Worm (Caenorhabditis elegans) whole organism, L1 larva: ENCODE data around the gene col-142.

ENCODE experiments used
- C04F5.9 ChIP-seq: sonication (generic microtip); optimal IDR thresholded peaks from 2 replicates; lab custom pipeline; 2016; ENCODE audit warnings: missing genetic modification characterization, missing compliant biosample characterization
- F16B12.6 ChIP-seq: fragments of 150-350 bp; optimal IDR thresholded peaks from 2 replicates; lab custom pipeline; 2014; ENCODE audit warnings: missing biosample characterization, missing genetic modification characterization
- Y116A8C.19 ChIP-seq: sonication (generic microtip); optimal IDR thresholded peaks from 2 replicates; lab custom pipeline; 2016; ENCODE audit warnings: missing compliant biosample characterization, missing genetic modification characterization, borderline replicate concordance
- alr-1 ChIP-seq: fragments of 200-800 bp; sonication (Bioruptor generic); optimal IDR thresholded peaks from 2 replicates; lab custom pipeline; 2018; ENCODE audit warnings: borderline replicate concordance, mild to moderate bottlenecking, missing genetic modification characterization, missing compliant biosample characterization
- blmp-1 ChIP-seq: fragments of 150-350 bp; optimal IDR thresholded peaks from 2 replicates; lab custom pipeline; 2014; ENCODE audit warnings: missing biosample characterization, missing genetic modification characterization
- ceh-63 ChIP-seq: fragments of 200-800 bp; sonication (Bioruptor generic); optimal IDR thresholded peaks from 2 replicates; lab custom pipeline; 2018; ENCODE audit warnings: mild to moderate bottlenecking, missing genetic modification characterization, missing compliant biosample characterization
- ceh-82 ChIP-seq, 3 experiments: fragments of 150-350 bp in 1 of 3; sonication (generic microtip) in 2 of 3; optimal IDR thresholded peaks; 2 replicates each; lab custom pipeline; 2014 to 2017; ENCODE audit warnings: missing biosample characterization in 3 of 3, missing genetic modification characterization in 3 of 3
- ceh-88 ChIP-seq: fragments of 200-800 bp; sonication (Bioruptor generic); IDR thresholded peaks from 2 replicates; pipeline ENCODE4 v1.3.6; 2022; ENCODE audit warnings: missing genetic modification characterization, missing compliant biosample characterization
- dsc-1 ChIP-seq: sonication (generic microtip); optimal IDR thresholded peaks from 2 replicates; lab custom pipeline; 2016; ENCODE audit warnings: mild to moderate bottlenecking, missing genetic modification characterization, missing compliant biosample characterization
- efl-3 ChIP-seq: fragments of 200-800 bp; sonication (Bioruptor generic); optimal IDR thresholded peaks from 2 replicates; lab custom pipeline; 2018; ENCODE audit warnings: mild to moderate bottlenecking, missing genetic modification characterization, missing compliant biosample characterization
- egl-13 ChIP-seq: sonication (generic microtip); optimal IDR thresholded peaks from 2 replicates; lab custom pipeline; 2016; ENCODE audit warnings: missing genotype, missing genetic modification reagents, missing genetic modification characterization, missing compliant biosample characterization
- egl-27 ChIP-seq, 2 experiments: fragments of 150-350 bp in 1 of 2; sonication (generic microtip); optimal IDR thresholded peaks; 3 replicates each; lab custom pipeline; 2017 to 2018; ENCODE audit warnings: missing biosample characterization in 2 of 2, missing genetic modification characterization in 2 of 2, missing genetic modification reagents in 2 of 2
- elt-3 ChIP-seq, 6 experiments: fragments of 150-350 bp in 1 of 6; sonication (generic microtip); optimal IDR thresholded peaks; 2 replicates each; lab custom pipeline; 2017 to 2018; ENCODE audit warnings: missing biosample characterization in 6 of 6, missing genetic modification characterization in 6 of 6, inconsistent platforms in 1 of 6
- ets-5 ChIP-seq: fragments of 200-800 bp; sonication (Bioruptor generic); IDR thresholded peaks from 2 replicates; pipeline ENCODE4 v1.3.6; 2022; ENCODE audit warnings: missing genetic modification characterization, missing compliant biosample characterization
- fkh-4 ChIP-seq: sonication (generic microtip); optimal IDR thresholded peaks from 2 replicates; lab custom pipeline; 2016; ENCODE audit warnings: missing compliant biosample characterization, missing genetic modification characterization, borderline replicate concordance
- fkh-8 ChIP-seq: sonication (generic microtip); optimal IDR thresholded peaks from 2 replicates; lab custom pipeline; 2016; ENCODE audit warnings: mild to moderate bottlenecking, missing genetic modification characterization, missing compliant biosample characterization
- fos-1 ChIP-seq: fragments of 150-350 bp; optimal IDR thresholded peaks from 2 replicates; lab custom pipeline; 2014; ENCODE audit warnings: missing biosample characterization, missing genetic modification characterization
- hlh-17 ChIP-seq: fragments of 200-800 bp; sonication (Bioruptor generic); optimal IDR thresholded peaks from 2 replicates; lab custom pipeline; 2018; ENCODE audit warnings: missing genetic modification characterization, mild to moderate bottlenecking, missing compliant biosample characterization, moderate library complexity, borderline replicate concordance
- hlh-4 ChIP-seq: sonication (generic microtip); optimal IDR thresholded peaks from 2 replicates; lab custom pipeline; 2016; ENCODE audit warnings: mild to moderate bottlenecking, missing genetic modification characterization, missing compliant biosample characterization
- hpl-2 ChIP-seq: fragments of 150-350 bp; optimal IDR thresholded peaks from 2 replicates; lab custom pipeline; 2014; ENCODE audit warnings: missing biosample characterization, missing genetic modification reagents, missing genetic modification characterization
- irx-1 ChIP-seq: sonication (generic microtip); optimal IDR thresholded peaks from 2 replicates; lab custom pipeline; 2016; ENCODE audit warnings: missing genetic modification characterization, missing compliant biosample characterization
- isw-1 ChIP-seq: fragments of 200-800 bp; sonication (Bioruptor generic); IDR thresholded peaks from 2 replicates; pipeline ENCODE4 v1.3.6; 2022; ENCODE audit warnings: missing genetic modification characterization, missing compliant biosample characterization
- jun-1 ChIP-seq: fragments of 150-350 bp; optimal IDR thresholded peaks from 2 replicates; lab custom pipeline; 2014; ENCODE audit warnings: missing biosample characterization, missing genetic modification reagents, missing genetic modification characterization
- lin-13 ChIP-seq: fragments of 150-350 bp; optimal IDR thresholded peaks from 2 replicates; lab custom pipeline; 2014; ENCODE audit warnings: missing biosample characterization, missing genetic modification reagents, missing genetic modification characterization
- lin-15B ChIP-seq: fragments of 150-350 bp; sonication (generic microtip); optimal IDR thresholded peaks from 3 replicates; lab custom pipeline; 2014; ENCODE audit warnings: missing biosample characterization, missing genetic modification characterization
- lin-35 ChIP-seq, 2 experiments: fragments of 150-350 bp; optimal IDR thresholded peaks; 2 replicates each; lab custom pipeline; 2014; ENCODE audit warnings: missing biosample characterization in 2 of 2, missing genetic modification characterization in 2 of 2, missing genetic modification reagents in 2 of 2
- lin-39 ChIP-seq: fragments of 150-350 bp; optimal IDR thresholded peaks from 2 replicates; lab custom pipeline; 2014; ENCODE audit warnings: missing biosample characterization, missing genetic modification reagents, missing genetic modification characterization
- lir-3 ChIP-seq: sonication (generic microtip); optimal IDR thresholded peaks from 2 replicates; lab custom pipeline; 2016; ENCODE audit warnings: mild to moderate bottlenecking, missing genetic modification characterization, moderate library complexity, missing compliant biosample characterization; ENCODE audit not compliant: poor library complexity
- lsy-2 ChIP-seq, 2 experiments: fragments of 150-350 bp; optimal IDR thresholded peaks; 2 replicates each; lab custom pipeline; 2014; ENCODE audit warnings: missing biosample characterization in 2 of 2, missing genetic modification characterization in 2 of 2
- mep-1 ChIP-seq: fragments of 150-350 bp; optimal IDR thresholded peaks from 2 replicates; lab custom pipeline; 2014; ENCODE audit warnings: missing biosample characterization, missing genetic modification characterization
- nhr-11 ChIP-seq: fragments of 150-350 bp; optimal IDR thresholded peaks from 2 replicates; lab custom pipeline; 2014; ENCODE audit warnings: missing biosample characterization, missing genetic modification characterization
- nhr-12 ChIP-seq: sonication (generic microtip); optimal IDR thresholded peaks from 2 replicates; lab custom pipeline; 2017; ENCODE audit warnings: missing biosample characterization, missing genetic modification characterization
- nhr-19 ChIP-seq: fragments of 200-800 bp; sonication (Bioruptor generic); conservative IDR thresholded peaks from 2 replicates; pipeline ENCODE4 v1.3.6; 2022; ENCODE audit warnings: missing genetic modification characterization, missing compliant biosample characterization
- nhr-20 ChIP-seq: sonication (generic microtip); optimal IDR thresholded peaks from 2 replicates; lab custom pipeline; 2016; ENCODE audit warnings: mild to moderate bottlenecking, missing genetic modification characterization, missing compliant biosample characterization
- nhr-71 ChIP-seq: sonication (generic microtip); optimal IDR thresholded peaks from 2 replicates; lab custom pipeline; 2016; ENCODE audit warnings: mild to moderate bottlenecking, missing genetic modification characterization, moderate library complexity, missing compliant biosample characterization
- nhr-76 ChIP-seq: sonication (generic microtip); optimal IDR thresholded peaks from 2 replicates; lab custom pipeline; 2017; ENCODE audit warnings: missing biosample characterization, missing genetic modification characterization
- nhr-90 ChIP-seq: sonication (generic microtip); optimal IDR thresholded peaks from 2 replicates; lab custom pipeline; 2016; ENCODE audit warnings: mild to moderate bottlenecking, missing genetic modification characterization, missing compliant biosample characterization; ENCODE audit not compliant: poor library complexity
- pqm-1 ChIP-seq: sonication (generic microtip); optimal IDR thresholded peaks from 3 replicates; lab custom pipeline; 2017; ENCODE audit warnings: missing biosample characterization, missing genetic modification characterization
- rnt-1 ChIP-seq: sonication (generic microtip); optimal IDR thresholded peaks from 2 replicates; lab custom pipeline; 2016; ENCODE audit warnings: mild to moderate bottlenecking, missing genetic modification characterization, moderate library complexity, missing compliant biosample characterization
- snu-23 ChIP-seq: sonication (generic microtip); optimal IDR thresholded peaks from 2 replicates; lab custom pipeline; 2016; ENCODE audit warnings: missing genetic modification characterization, missing compliant biosample characterization
- swsn-7 ChIP-seq: sonication (generic microtip); optimal IDR thresholded peaks from 2 replicates; lab custom pipeline; 2016; ENCODE audit warnings: missing genetic modification characterization, missing compliant biosample characterization
- tbx-2 ChIP-seq: sonication (generic microtip); optimal IDR thresholded peaks from 2 replicates; lab custom pipeline; 2016; ENCODE audit warnings: missing genetic modification characterization, missing compliant biosample characterization
- tlp-1 ChIP-seq: fragments of 150-350 bp; optimal IDR thresholded peaks from 2 replicates; lab custom pipeline; 2014; ENCODE audit warnings: missing biosample characterization, missing genetic modification characterization
- unc-130 ChIP-seq: fragments of 150-350 bp; optimal IDR thresholded peaks from 2 replicates; lab custom pipeline; 2017; ENCODE audit warnings: missing biosample characterization, missing genetic modification characterization, inconsistent platforms
- unc-30 ChIP-seq: sonication (generic microtip); optimal IDR thresholded peaks from 2 replicates; lab custom pipeline; 2017; ENCODE audit warnings: missing biosample characterization, missing genetic modification characterization
- unc-62 ChIP-seq: fragments of 150-350 bp; optimal IDR thresholded peaks from 2 replicates; lab custom pipeline; 2014; ENCODE audit warnings: missing biosample characterization, missing genetic modification reagents, missing genetic modification characterization
- unc-98 ChIP-seq: fragments of 200-800 bp; sonication (Bioruptor generic); IDR thresholded peaks from 2 replicates; pipeline ENCODE4 v1.3.6; 2022; ENCODE audit warnings: missing genetic modification characterization, missing compliant biosample characterization
- vab-15 ChIP-seq: sonication (generic microtip); optimal IDR thresholded peaks from 2 replicates; lab custom pipeline; 2017; ENCODE audit warnings: missing genotype, mild to moderate bottlenecking, missing genetic modification characterization, missing compliant biosample characterization
- zip-4 ChIP-seq: fragments of 200-800 bp; sonication (Bioruptor generic); optimal IDR thresholded peaks from 2 replicates; lab custom pipeline; 2018; ENCODE audit warnings: mild to moderate bottlenecking, missing genetic modification characterization, moderate library complexity, missing compliant biosample characterization
- ztf-11 ChIP-seq, 2 experiments: sonication (generic microtip); optimal IDR thresholded peaks; 2 replicates each; lab custom pipeline; 2016 to 2017; ENCODE audit warnings: missing genetic modification characterization in 2 of 2, missing biosample characterization in 1 of 2, missing compliant biosample characterization in 1 of 2
- ztf-4 ChIP-seq: fragments of 150-350 bp; optimal IDR thresholded peaks from 2 replicates; lab custom pipeline; 2014; ENCODE audit warnings: missing biosample characterization, missing genetic modification characterization

col-142 gene

ce11 chrV:6879490-6879889 is 48.5 kb downstream of the col-142 start (continued):
- TF ChIP-seq egl-13, result peak; percentile 73
- no peak for TF ChIP-seq unc-98
- TF ChIP-seq lin-39 (tag; lab: Kevin White, UChicago), result no peak
- TF ChIP-seq lin-15B, result no peak
- TF ChIP-seq irx-1, result peak; percentile 74
- no peak for TF ChIP-seq tlp-1
- peak in 1 of 2 experiments; percentile 66 for TF ChIP-seq egl-27 (tag; optimal IDR thresholded peaks at IDR 0.05; lab: Kevin White, UChicago)
- no peak for TF ChIP-seq nhr-11 (tag; lab: Kevin White, UChicago)
- TF ChIP-seq nhr-71 (tag; lab: Kevin White, UChicago), result peak; percentile 84
- TF ChIP-seq ets-5 (GFP tag; lab: Robert Waterston, UW), result no peak
- no peak for TF ChIP-seq F16B12.6
- TF ChIP-seq ceh-88, result no peak
- no peak for TF ChIP-seq unc-62
- TF ChIP-seq fkh-8, result peak; percentile 78
- TF ChIP-seq pqm-1 (tag; lab: Kevin White, UChicago), result no peak
- peak; percentile 45 for TF ChIP-seq fos-1
- no peak for TF ChIP-seq nhr-12 (tag; lab: Kevin White, UChicago)
- TF ChIP-seq C04F5.9, result no peak
- TF ChIP-seq nhr-90 (tag; lab: Kevin White, UChicago), result peak; percentile 56
- TF ChIP-seq vab-15, result no peak
- peak; percentile 45 to 51 for TF ChIP-seq lin-35 (GFP tag; optimal IDR thresholded peaks at IDR 0.05; lab: Kevin White, UChicago)
- no peak for TF ChIP-seq zip-4 (GFP tag; lab: Kevin White, UChicago)
- no peak for TF ChIP-seq hlh-4
- TF ChIP-seq mep-1 (tag; lab: Kevin White, UChicago), result peak; percentile 63
- peak; percentile 65 to 75 for TF ChIP-seq lsy-2 (tag; optimal IDR thresholded peaks at IDR 0.05; lab: Kevin White, UChicago)
- TF ChIP-seq nhr-19, result peak; percentile 60
- peak; percentile 7 for TF ChIP-seq fkh-4 (tag; lab: Kevin White, UChicago)
- no peak for TF ChIP-seq hpl-2 (GFP tag; lab: Kevin White, UChicago)
- no peak for TF ChIP-seq elt-3 (tag; optimal IDR thresholded peaks at IDR 0.05; lab: Kevin White, UChicago)
- TF ChIP-seq ceh-63, result no peak
- TF ChIP-seq dsc-1 (tag; lab: Kevin White, UChicago), result peak; percentile 67
- TF ChIP-seq swsn-7 (tag; lab: Kevin White, UChicago), result peak; percentile 80
- TF ChIP-seq tbx-2 (tag; lab: Kevin White, UChicago), result peak; percentile 83
- TF ChIP-seq efl-3 (GFP tag; lab: Kevin White, UChicago), result no peak
- peak; percentile 65 for TF ChIP-seq rnt-1 (tag; lab: Kevin White, UChicago)
- TF ChIP-seq jun-1 (tag; lab: Kevin White, UChicago), result peak; percentile 51
- TF ChIP-seq unc-130 (tag; lab: Kevin White, UChicago), result no peak
- TF ChIP-seq nhr-76 (tag; lab: Kevin White, UChicago), result no peak
- no peak for TF ChIP-seq blmp-1 (tag; lab: Kevin White, UChicago)
- no peak for TF ChIP-seq unc-30 (tag; lab: Kevin White, UChicago)
- peak; percentile 27 for TF ChIP-seq lir-3
- peak; percentile 39 to 75 (median 74) for TF ChIP-seq ceh-82 (tag; optimal IDR thresholded peaks at IDR 0.05; lab: Kevin White, UChicago)
- TF ChIP-seq Y116A8C.19 (tag; lab: Kevin White, UChicago), result no peak
- peak; percentile 45 for TF ChIP-seq isw-1 (GFP tag; lab: Robert Waterston, UW)
- TF ChIP-seq hlh-17 (GFP tag; lab: Kevin White, UChicago), result no peak
- peak; percentile 77 for TF ChIP-seq nhr-20 (tag; lab: Kevin White, UChicago)
- peak; percentile 21 for TF ChIP-seq lin-13 (GFP tag; lab: Kevin White, UChicago)
- TF ChIP-seq ztf-4 (tag; lab: Kevin White, UChicago), result peak; percentile 63
- TF ChIP-seq alr-1 (tag; lab: Kevin White, UChicago), result no peak
- TF ChIP-seq snu-23 (GFP tag; lab: Kevin White, UChicago), result peak; percentile 87
- TF ChIP-seq ztf-11 (tag; optimal IDR thresholded peaks at IDR 0.05; lab: Kevin White, UChicago), result peak in 1 of 2 experiments; percentile 69
